Fruit fly (Drosophila melanogaster): ENCODE measurements around the gene CG42764.

DNA sequence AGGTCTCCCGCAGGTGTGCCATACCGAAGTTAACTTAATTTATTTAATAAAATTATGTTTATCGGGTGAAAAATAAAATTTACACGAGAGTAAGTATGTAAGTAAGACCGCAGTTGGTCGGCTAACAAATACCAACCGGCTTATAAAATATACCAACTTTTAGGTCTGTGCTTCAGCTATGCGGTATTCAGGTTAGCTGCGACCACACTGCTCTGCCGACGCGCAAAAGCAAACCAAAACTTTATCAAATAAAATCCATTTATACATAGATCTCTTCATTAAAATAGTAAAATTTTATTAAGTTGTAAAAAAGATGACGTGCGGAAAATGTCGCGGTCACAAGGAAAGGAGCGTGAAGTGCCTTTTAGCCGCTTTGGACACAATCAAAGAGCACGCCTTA is 29.8 kb downstream of the CG42764 start, which contains the start of the genes mRpL15 and CtIP:
- TF ChIP-seq EcR (GFP tag; optimal IDR thresholded peaks at IDR 0.05), result no peak
- TF ChIP-seq usp (GFP tag; optimal IDR thresholded peaks at IDR 0.05), result no peak
